Fruit fly (Drosophila melanogaster) whole organism, embryonic: Measurements from ENCODE around the gene Tengl1.

ENCODE experiments used
- Adf1 ChIP-seq: fragments of 200-800 bp; sonication (Bioruptor generic); IDR thresholded peaks from 2 replicates; pipeline ENCODE4 v1.3.6; 2022; ENCODE audit warnings: missing biosample characterization, missing genetic modification characterization
- Aef1 ChIP-seq: fragments of 200-800 bp; sonication (Bioruptor generic); IDR thresholded peaks from 3 replicates; pipeline ENCODE4 v1.3.6; 2022; ENCODE audit warnings: missing biosample characterization, missing genetic modification characterization
- CG1024 ChIP-seq: fragments of 200-800 bp; sonication (Bioruptor generic); IDR thresholded peaks from 2 replicates; pipeline ENCODE4 v1.3.6; 2022; ENCODE audit warnings: missing biosample characterization, missing genetic modification characterization
- CG10431 ChIP-seq: fragments of 200-800 bp; sonication (Bioruptor generic); optimal IDR thresholded peaks from 3 replicates; lab custom pipeline; 2018; ENCODE audit warnings: missing biosample characterization, mild to moderate bottlenecking, missing genetic modification characterization
- CG10565 ChIP-seq: fragments of 200-800 bp; sonication (Bioruptor generic); optimal IDR thresholded peaks from 3 replicates; lab custom pipeline; 2016; ENCODE audit warnings: missing biosample characterization, mild to moderate bottlenecking, missing genetic modification characterization
- CG10979 ChIP-seq: fragments of 200-800 bp; sonication (Bioruptor generic); optimal IDR thresholded peaks from 2 replicates; lab custom pipeline; 2018; ENCODE audit warnings: missing biosample characterization, mild to moderate bottlenecking, missing genetic modification characterization, moderate library complexity
- CG11695 ChIP-seq: fragments of 200-800 bp; sonication (Bioruptor generic); IDR thresholded peaks from 3 replicates; pipeline ENCODE4 v1.3.6; 2022; ENCODE audit warnings: missing biosample characterization, missing genetic modification characterization
- CG12659 ChIP-seq: fragments of 200-800 bp; sonication (Bioruptor generic); optimal IDR thresholded peaks from 3 replicates; lab custom pipeline; 2017; ENCODE audit warnings: mild to moderate bottlenecking, missing biosample characterization, missing genetic modification reagents, missing genetic modification characterization
- CG13123 ChIP-seq: fragments of 200-800 bp; sonication (Bioruptor generic); optimal IDR thresholded peaks from 2 replicates; lab custom pipeline; 2016; ENCODE audit warnings: missing biosample characterization, missing genetic modification characterization
- CG1647 ChIP-seq: fragments of 200-800 bp; sonication (Bioruptor generic); optimal IDR thresholded peaks from 3 replicates; lab custom pipeline; 2016; ENCODE audit warnings: missing biosample characterization, missing genetic modification characterization
- CG16813 ChIP-seq: fragments of 200-800 bp; sonication (Bioruptor generic); IDR thresholded peaks from 3 replicates; pipeline ENCODE4 v1.3.6; 2022; ENCODE audit warnings: missing biosample characterization, missing genetic modification characterization; ENCODE audit not compliant: partially characterized antibody
- CG18476 ChIP-seq: fragments of 200-800 bp; sonication (Bioruptor generic); optimal IDR thresholded peaks from 2 replicates; lab custom pipeline; 2016; ENCODE audit warnings: missing biosample characterization, mild to moderate bottlenecking, missing genetic modification characterization
- CG3065 ChIP-seq: fragments of 200-800 bp; sonication (Bioruptor generic); optimal IDR thresholded peaks from 2 replicates; lab custom pipeline; 2016; ENCODE audit warnings: missing biosample characterization, missing genetic modification characterization
- CG32767 ChIP-seq: fragments of 200-800 bp; sonication (Bioruptor generic); IDR thresholded peaks from 2 replicates; pipeline ENCODE4 v1.3.6; 2022; ENCODE audit warnings: missing biosample characterization, missing genetic modification characterization
- CG33213 ChIP-seq: fragments of 200-800 bp; sonication (Bioruptor generic); optimal IDR thresholded peaks from 3 replicates; lab custom pipeline; 2016; ENCODE audit warnings: missing biosample characterization, missing genetic modification characterization
- CG5245 ChIP-seq: fragments of 200-800 bp; sonication (Bioruptor generic); optimal IDR thresholded peaks from 3 replicates; lab custom pipeline; 2016; ENCODE audit warnings: missing biosample characterization, missing genetic modification characterization
- CG6765 ChIP-seq: fragments of 200-800 bp; sonication (Bioruptor generic); optimal IDR thresholded peaks from 3 replicates; lab custom pipeline; 2017; ENCODE audit warnings: missing biosample characterization, mild to moderate bottlenecking, missing genetic modification characterization
- CG7987 ChIP-seq: fragments of 200-800 bp; sonication (Bioruptor generic); optimal IDR thresholded peaks from 2 replicates; lab custom pipeline; 2018; ENCODE audit warnings: missing biosample characterization, mild to moderate bottlenecking, missing genetic modification characterization, moderate library complexity
- CG8281 ChIP-seq: fragments of 200-800 bp; sonication (Bioruptor generic); optimal IDR thresholded peaks from 2 replicates; lab custom pipeline; 2018; ENCODE audit warnings: missing biosample characterization, mild to moderate bottlenecking, missing genetic modification characterization, moderate library complexity
- CG9727 ChIP-seq: fragments of 200-800 bp; sonication (Bioruptor generic); optimal IDR thresholded peaks from 3 replicates; lab custom pipeline; 2017; ENCODE audit warnings: missing biosample characterization, mild to moderate bottlenecking, missing genetic modification characterization
- Dad ChIP-seq: fragments of 200-800 bp; sonication (Bioruptor generic); optimal IDR thresholded peaks from 3 replicates; lab custom pipeline; 2016; ENCODE audit warnings: missing biosample characterization, missing genetic modification characterization
- HLHmδ ChIP-seq: fragments of 200-800 bp; sonication (Bioruptor generic); optimal IDR thresholded peaks from 2 replicates; lab custom pipeline; 2018; ENCODE audit warnings: missing biosample characterization, mild to moderate bottlenecking, missing genetic modification characterization, moderate library complexity
- Max ChIP-seq: fragments of 200-800 bp; sonication (Bioruptor generic); optimal IDR thresholded peaks from 2 replicates; lab custom pipeline; 2016; ENCODE audit warnings: missing biosample characterization, mild to moderate bottlenecking, missing genetic modification characterization
- NK7.1 ChIP-seq: fragments of 200-800 bp; sonication (Bioruptor generic); optimal IDR thresholded peaks from 3 replicates; lab custom pipeline; 2016; ENCODE audit warnings: missing biosample characterization, missing genetic modification characterization
- Oli ChIP-seq: fragments of 200-800 bp; sonication (Bioruptor generic); optimal IDR thresholded peaks from 2 replicates; lab custom pipeline; 2018; ENCODE audit warnings: missing biosample characterization, mild to moderate bottlenecking, missing genetic modification characterization, moderate library complexity
- Pdp1 ChIP-seq, 2 experiments: fragments of 200-800 bp; sonication (Bioruptor generic); optimal IDR thresholded peaks; 3 replicates each; lab custom pipeline; 2016; ENCODE audit warnings: missing biosample characterization in 2 of 2, missing genetic modification characterization in 2 of 2, mild to moderate bottlenecking in 1 of 2, moderate library complexity in 1 of 2
- Sry-β ChIP-seq: fragments of 200-800 bp; sonication (Bioruptor generic); optimal IDR thresholded peaks from 2 replicates; lab custom pipeline; 2018; ENCODE audit warnings: missing biosample characterization, mild to moderate bottlenecking, missing genetic modification characterization, moderate library complexity
- Tbp ChIP-seq: fragments of >200 bp; optimal IDR thresholded peaks from 2 replicates; lab custom pipeline; 2018; ENCODE audit warnings: missing biosample characterization, missing genetic modification characterization
- YL-1 ChIP-seq: fragments of 200-800 bp; sonication (Bioruptor generic); optimal IDR thresholded peaks from 3 replicates; lab custom pipeline; 2017; ENCODE audit warnings: missing biosample characterization, mild to moderate bottlenecking, missing genetic modification characterization
- az2 ChIP-seq: fragments of 200-800 bp; sonication (Bioruptor generic); optimal IDR thresholded peaks from 3 replicates; lab custom pipeline; 2016; ENCODE audit warnings: missing biosample characterization, missing genetic modification characterization
- bbx ChIP-seq: fragments of 200-800 bp; sonication (Bioruptor generic); IDR thresholded peaks from 2 replicates; pipeline ENCODE4 v1.3.6; 2022; ENCODE audit warnings: missing biosample characterization, missing genetic modification characterization; ENCODE audit not compliant: partially characterized antibody
- bowl ChIP-seq: fragments of 200-800 bp; sonication (Bioruptor generic); IDR thresholded peaks from 2 replicates; pipeline ENCODE4 v1.3.6; 2022; ENCODE audit warnings: missing biosample characterization, missing genetic modification characterization
- cas ChIP-seq: fragments of 200-800 bp; sonication (Bioruptor generic); IDR thresholded peaks from 2 replicates; pipeline ENCODE4 v1.3.6; 2022; ENCODE audit warnings: missing biosample characterization, missing genetic modification characterization
- caup ChIP-seq: fragments of 200-800 bp; sonication (Bioruptor generic); optimal IDR thresholded peaks from 3 replicates; lab custom pipeline; 2017; ENCODE audit warnings: missing biosample characterization, mild to moderate bottlenecking, missing genetic modification characterization, moderate library complexity; ENCODE audit not compliant: severe bottlenecking
- chif ChIP-seq, 2 experiments: fragments of 200-800 bp; sonication (Bioruptor generic); optimal IDR thresholded peaks; 3 replicates each; lab custom pipeline; 2016; ENCODE audit warnings: missing biosample characterization in 2 of 2, missing genetic modification characterization in 2 of 2
- cwo ChIP-seq: fragments of 200-800 bp; sonication (Bioruptor generic); optimal IDR thresholded peaks from 3 replicates; lab custom pipeline; 2017; ENCODE audit warnings: missing biosample characterization, missing genetic modification characterization, mild to moderate bottlenecking, moderate library complexity, missing genetic modification reagents
- eve ChIP-seq, 2 experiments: fragments of >200 bp; optimal IDR thresholded peaks; 2 replicates each; lab custom pipeline; 2017; ENCODE audit warnings: missing biosample characterization in 2 of 2, missing genetic modification characterization in 2 of 2
- gcm2 ChIP-seq: fragments of 200-800 bp; sonication (Bioruptor generic); optimal IDR thresholded peaks from 2 replicates; lab custom pipeline; 2016; ENCODE audit warnings: missing biosample characterization, missing genetic modification characterization
- gt ChIP-seq: fragments of 200-800 bp; sonication (Bioruptor generic); IDR thresholded peaks from 2 replicates; pipeline ENCODE4 v1.3.6; 2022; ENCODE audit warnings: missing biosample characterization, missing genetic modification characterization
- ham ChIP-seq: fragments of 200-800 bp; sonication (Bioruptor generic); IDR thresholded peaks from 2 replicates; pipeline ENCODE4 v1.3.6; 2022; ENCODE audit warnings: missing biosample characterization, missing genetic modification characterization
- hb ChIP-seq: fragments of 200-800 bp; sonication (Bioruptor generic); IDR thresholded peaks from 3 replicates; pipeline ENCODE4 v1.3.6; 2022; ENCODE audit warnings: missing biosample characterization, missing genetic modification characterization; ENCODE audit not compliant: partially characterized antibody
- her ChIP-seq: fragments of 200-800 bp; sonication (Bioruptor generic); optimal IDR thresholded peaks from 2 replicates; lab custom pipeline; 2016; ENCODE audit warnings: missing biosample characterization, missing genetic modification characterization
- lola ChIP-seq, 3 experiments: fragments of >200 bp in 2 of 3; fragments of 200-800 bp in 1 of 3; sonication (Bioruptor generic) in 1 of 3; optimal IDR thresholded peaks; 2 replicates each; lab custom pipeline; 2017 to 2019; ENCODE audit warnings: missing biosample characterization in 3 of 3, missing genetic modification characterization in 3 of 3, mild to moderate bottlenecking in 1 of 3, moderate library complexity in 1 of 3
- nau ChIP-seq: fragments of 200-800 bp; sonication (Bioruptor generic); optimal IDR thresholded peaks from 3 replicates; lab custom pipeline; 2017; ENCODE audit warnings: missing biosample characterization, mild to moderate bottlenecking, missing genetic modification characterization, missing genetic modification reagents
- otp ChIP-seq: fragments of 200-800 bp; sonication (Bioruptor generic); IDR thresholded peaks from 3 replicates; pipeline ENCODE4, ENCODE4 v1.3.6; 2022; ENCODE audit warnings: missing biosample characterization, missing genetic modification characterization
- pita ChIP-seq: fragments of 200-800 bp; sonication (Bioruptor generic); optimal IDR thresholded peaks from 2 replicates; lab custom pipeline; 2017; ENCODE audit warnings: missing biosample characterization, mild to moderate bottlenecking, missing genetic modification characterization
- sd ChIP-seq: fragments of 200-800 bp; sonication (Bioruptor generic); optimal IDR thresholded peaks from 3 replicates; lab custom pipeline; 2018; ENCODE audit warnings: missing biosample characterization, mild to moderate bottlenecking, missing genetic modification characterization, moderate library complexity
- sisA ChIP-seq: fragments of 200-800 bp; sonication (Bioruptor generic); IDR thresholded peaks from 2 replicates; pipeline ENCODE4 v1.3.6; 2022; ENCODE audit warnings: missing biosample characterization, missing genetic modification characterization
- sqz ChIP-seq: fragments of 200-800 bp; sonication (Bioruptor generic); optimal IDR thresholded peaks from 3 replicates; lab custom pipeline; 2018; ENCODE audit warnings: missing biosample characterization, mild to moderate bottlenecking, missing genetic modification characterization
- tgo ChIP-seq: fragments of 200-800 bp; sonication (Bioruptor generic); IDR thresholded peaks from 3 replicates; pipeline ENCODE4 v1.3.6; 2022; ENCODE audit warnings: missing biosample characterization, missing genetic modification characterization
- zen ChIP-seq: fragments of 200-800 bp; sonication (Bioruptor generic); optimal IDR thresholded peaks from 3 replicates; lab custom pipeline; 2018; ENCODE audit warnings: missing biosample characterization, mild to moderate bottlenecking, missing genetic modification characterization, moderate library complexity

Gene Tengl1

dm6 chr2L:2193357-2193780 is 47.0 kb downstream of the Tengl1 start (continued):
- TF ChIP-seq CG10979 (tag; lab: Kevin White, UChicago) = peak; percentile 22
- TF ChIP-seq az2 (GFP tag; lab: Kevin White, UChicago) = no peak
- peak; percentile 34 for TF ChIP-seq NK7.1 (GFP tag; lab: Kevin White, UChicago)
- no peak for TF ChIP-seq gcm2
- no peak for TF ChIP-seq CG6765
- TF ChIP-seq caup (GFP tag; lab: Kevin White, UChicago) = peak; percentile 53
- TF ChIP-seq lola (GFP tag; optimal IDR thresholded peaks at IDR 0.05; lab: Kevin White, UChicago) = no peak
- TF ChIP-seq Sry-β (GFP tag; lab: Kevin White, UChicago) = peak; percentile 69
- no peak for TF ChIP-seq bowl (GFP tag; lab: Robert Waterston, UW)
- no peak for TF ChIP-seq gt
- peak; percentile 12 for TF ChIP-seq CG8281 (tag; lab: Kevin White, UChicago)
- TF ChIP-seq CG18476 = no peak
- TF ChIP-seq hb (GFP tag; lab: Robert Waterston, UW) = no peak
- TF ChIP-seq Tbp (GFP tag; lab: Kevin White, UChicago) = no peak
- no peak for TF ChIP-seq tgo (GFP tag; lab: Robert Waterston, UW)
- peak in 1 of 2 experiments; percentile 73 for TF ChIP-seq Pdp1 (GFP tag; optimal IDR thresholded peaks at IDR 0.05; lab: Kevin White, UChicago)
- TF ChIP-seq ham (GFP tag; lab: Robert Waterston, UW) = no peak
- TF ChIP-seq pita (GFP tag; lab: Kevin White, UChicago) = no peak
- TF ChIP-seq nau = peak; percentile 44
- no peak for TF ChIP-seq otp (GFP tag; lab: Robert Waterston, UW)
- TF ChIP-seq CG1647 (GFP tag; lab: Kevin White, UChicago) = no peak
- TF ChIP-seq Aef1 = no peak
- peak; percentile 63 for TF ChIP-seq YL-1 (GFP tag; lab: Kevin White, UChicago)
- no peak for TF ChIP-seq eve (GFP tag; optimal IDR thresholded peaks at IDR 0.05; lab: Kevin White, UChicago)
- TF ChIP-seq CG10431 = peak; percentile 42
- TF ChIP-seq CG16813 = no peak
- TF ChIP-seq sisA (GFP tag; lab: Robert Waterston, UW) = no peak
- no peak for TF ChIP-seq HLHmδ (GFP tag; lab: Kevin White, UChicago)
- TF ChIP-seq CG1024 (GFP tag; lab: Robert Waterston, UW) = no peak
- peak; percentile 23 for TF ChIP-seq Oli (tag; lab: Kevin White, UChicago)
- TF ChIP-seq zen (tag; lab: Kevin White, UChicago) = no peak
- TF ChIP-seq cas (GFP tag; lab: Robert Waterston, UW) = no peak
- no peak for TF ChIP-seq CG3065
- TF ChIP-seq bbx (GFP tag; lab: Robert Waterston, UW) = no peak
- peak; percentile 86 for TF ChIP-seq sqz (GFP tag; lab: Kevin White, UChicago)
- TF ChIP-seq Dad (GFP tag; lab: Kevin White, UChicago) = peak; percentile 47
- no peak for TF ChIP-seq chif (GFP tag; optimal IDR thresholded peaks at IDR 0.05; lab: Kevin White, UChicago)
- TF ChIP-seq CG13123 (GFP tag; lab: Kevin White, UChicago) = peak; percentile 16
- TF ChIP-seq CG11695 (GFP tag; lab: Robert Waterston, UW) = no peak
- no peak for TF ChIP-seq Adf1 (GFP tag; lab: Robert Waterston, UW)
- peak; percentile 92 for TF ChIP-seq sd
- TF ChIP-seq CG5245 (GFP tag; lab: Kevin White, UChicago) = no peak
- no peak for TF ChIP-seq CG32767 (GFP tag; lab: Robert Waterston, UW)
- peak; percentile 86 for TF ChIP-seq CG12659 (GFP tag; lab: Kevin White, UChicago)
- TF ChIP-seq CG9727 (GFP tag; lab: Kevin White, UChicago) = peak; percentile 16
- peak; percentile 99 for TF ChIP-seq her
- TF ChIP-seq CG7987 (GFP tag; lab: Kevin White, UChicago) = peak; percentile 70
- TF ChIP-seq CG10565 (GFP tag; lab: Kevin White, UChicago) = no peak
- no peak for TF ChIP-seq Max (GFP tag; lab: Kevin White, UChicago)
- TF ChIP-seq CG33213 (GFP tag; lab: Kevin White, UChicago) = peak; percentile 96
- peak; percentile 57 for TF ChIP-seq cwo
